Fruit fly (Drosophila melanogaster): ENCODE measurements around the gene Cpsf5.

dm6 chr3L:9404497-9404896, 6.3 kb upstream of the Cpsf5 start, which contains the start of gene Cpr67B:
- no peak for TF ChIP-seq CTCF (optimal IDR thresholded peaks at IDR 0.05)
- TF ChIP-seq CG8478 (optimal IDR thresholded peaks at IDR 0.05) = no peak
